Fruit fly (Drosophila melanogaster): ENCODE measurements around the gene CG14966.

dm6 chr3L:3218859-3219258 is 21.4 kb upstream of the CG14966 start, which contains the start of the genes hob and nSMase:
- TF ChIP-seq psq (optimal IDR thresholded peaks at IDR 0.05) (no peak), usp (GFP tag; optimal IDR thresholded peaks at IDR 0.05) (no peak), pan (optimal IDR thresholded peaks at IDR 0.05) (no peak), EcR (GFP tag; optimal IDR thresholded peaks at IDR 0.05) (no peak), CG8478 (optimal IDR thresholded peaks at IDR 0.05) (no peak)
